Fruit fly (Drosophila melanogaster): ENCODE results near the gene CG13843.
A peak's percentile ranks its signal among the peaks of the same experiment; 100 is the strongest.

CG13843 gene

dm6 chr3R:22632181-22632580, 22.9 kb downstream of the CG13843 start:
- TF ChIP-seq Rel (GFP tag; optimal IDR thresholded peaks at IDR 0.05) (no peak), Rel (tag; optimal IDR thresholded peaks at IDR 0.05) (peak; percentile 14), Myc (optimal IDR thresholded peaks at IDR 0.05) (peak; percentile 43), dsf (GFP tag; optimal IDR thresholded peaks at IDR 0.05; ENCODE audit: borderline replicate concordance) (no peak)

- TF ChIP-seq Myc (optimal IDR thresholded peaks at IDR 0.05) (peak; percentile 25), dl (GFP tag; optimal IDR thresholded peaks at IDR 0.05; ENCODE audit: insufficient read depth in 1 of 2, partially characterized antibody in 2 of 2) (no peak)
Measured at dm6 chr3R:22632980-22633379, 23.7 kb downstream of the CG13843 start.

dm6 chr3R:22634549-22635410, 25.5 kb downstream of the CG13843 start:
- TF ChIP-seq Vsx2 (GFP tag; optimal IDR thresholded peaks at IDR 0.05; ENCODE audit: partially characterized antibody): no peak
- no peak for TF ChIP-seq br (GFP tag; optimal IDR thresholded peaks at IDR 0.05)
- TF ChIP-seq dl (GFP tag; optimal IDR thresholded peaks at IDR 0.05; ENCODE audit: insufficient read depth in 1 of 2, partially characterized antibody in 2 of 2): no peak
- TF ChIP-seq Sp1 (GFP tag; optimal IDR thresholded peaks at IDR 0.05): no peak
- no peak for TF ChIP-seq psq (GFP tag; optimal IDR thresholded peaks at IDR 0.05)
- no peak for TF ChIP-seq Rel (GFP tag; optimal IDR thresholded peaks at IDR 0.05)
- TF ChIP-seq Rel (tag; optimal IDR thresholded peaks at IDR 0.05): no peak
- no peak for TF ChIP-seq Dfd (GFP tag; optimal IDR thresholded peaks at IDR 0.05)
- no peak for TF ChIP-seq rgr (GFP tag; optimal IDR thresholded peaks at IDR 0.05)
- TF ChIP-seq usp (GFP tag; optimal IDR thresholded peaks at IDR 0.05): no peak
- no peak for TF ChIP-seq dmrt93B (GFP tag; optimal IDR thresholded peaks at IDR 0.05)
- TF ChIP-seq CG9705 (GFP tag; optimal IDR thresholded peaks at IDR 0.05): no peak
- TF ChIP-seq Jra (GFP tag; optimal IDR thresholded peaks at IDR 0.05): no peak
- no peak for TF ChIP-seq tai (GFP tag; optimal IDR thresholded peaks at IDR 0.05)

- TF ChIP-seq Hr78 (GFP tag; optimal IDR thresholded peaks at IDR 0.05) (no peak), dsf (GFP tag; optimal IDR thresholded peaks at IDR 0.05; ENCODE audit: borderline replicate concordance) (no peak), woc (GFP tag; optimal IDR thresholded peaks at IDR 0.05) (no peak), Hr83 (GFP tag; optimal IDR thresholded peaks at IDR 0.05; ENCODE audit: poor library complexity, severe bottlenecking) (peak; percentile 92), usp (GFP tag; optimal IDR thresholded peaks at IDR 0.05) (no peak), CrebA (GFP tag; optimal IDR thresholded peaks at IDR 0.05; ENCODE audit: borderline replicate concordance) (peak; percentile 45), CG9705 (GFP tag; optimal IDR thresholded peaks at IDR 0.05) (peak; percentile 13), tai (GFP tag; optimal IDR thresholded peaks at IDR 0.05) (no peak), lola (GFP tag; optimal IDR thresholded peaks at IDR 0.05) (no peak), Vsx2 (GFP tag; optimal IDR thresholded peaks at IDR 0.05; ENCODE audit: partially characterized antibody) (no peak), Jra (GFP tag; optimal IDR thresholded peaks at IDR 0.05) (no peak), dl (GFP tag; optimal IDR thresholded peaks at IDR 0.05; ENCODE audit: insufficient read depth in 1 of 2, partially characterized antibody in 2 of 2) (peak in 1 of 2 experiments; percentile 41), pan (optimal IDR thresholded peaks at IDR 0.05) (no peak), ey (GFP tag; optimal IDR thresholded peaks at IDR 0.05) (no peak), sage (GFP tag; optimal IDR thresholded peaks at IDR 0.05) (no peak), psq (GFP tag; optimal IDR thresholded peaks at IDR 0.05) (peak; percentile 24), brk (GFP tag; optimal IDR thresholded peaks at IDR 0.05) (no peak), Sp1 (GFP tag; optimal IDR thresholded peaks at IDR 0.05) (peak; percentile 41), Dfd (GFP tag; optimal IDR thresholded peaks at IDR 0.05) (no peak), N (GFP tag; optimal IDR thresholded peaks at IDR 0.05) (no peak), Mio (GFP tag; optimal IDR thresholded peaks at IDR 0.05) (no peak), fru (GFP tag; optimal IDR thresholded peaks at IDR 0.05) (peak; percentile 50), CG32264 (GFP tag; optimal IDR thresholded peaks at IDR 0.05) (peak; percentile 19), Dif (GFP tag; optimal IDR thresholded peaks at IDR 0.05; ENCODE audit: partially characterized antibody) (no peak), sv (GFP tag; optimal IDR thresholded peaks at IDR 0.05) (no peak), HLH106 (tag; optimal IDR thresholded peaks at IDR 0.05) (peak; percentile 14), br (GFP tag; optimal IDR thresholded peaks at IDR 0.05) (peak; percentile 57), jim (GFP tag; optimal IDR thresholded peaks at IDR 0.05) (no peak), OdsH (GFP tag; optimal IDR thresholded peaks at IDR 0.05) (peak; percentile 65), GATAd (GFP tag; optimal IDR thresholded peaks at IDR 0.05) (no peak), Hnf4 (GFP tag; optimal IDR thresholded peaks at IDR 0.05) (peak; percentile 29), dmrt93B (GFP tag; optimal IDR thresholded peaks at IDR 0.05) (no peak), h (GFP tag; optimal IDR thresholded peaks at IDR 0.05) (peak; percentile 37), Myc (optimal IDR thresholded peaks at IDR 0.05) (no peak), rgr (GFP tag; optimal IDR thresholded peaks at IDR 0.05) (peak; percentile 70), foxo (GFP tag; optimal IDR thresholded peaks at IDR 0.05) (peak in 1 of 2 experiments; percentile 54)
Measured at dm6 chr3R:22635684-22636566, 26.6 kb downstream of the CG13843 start.

Data from whole organism, wandering third instar larva.